Worm (Caenorhabditis elegans): ENCODE results near the gene Y105C5B.20.

The Y105C5B.20 gene

DNA sequence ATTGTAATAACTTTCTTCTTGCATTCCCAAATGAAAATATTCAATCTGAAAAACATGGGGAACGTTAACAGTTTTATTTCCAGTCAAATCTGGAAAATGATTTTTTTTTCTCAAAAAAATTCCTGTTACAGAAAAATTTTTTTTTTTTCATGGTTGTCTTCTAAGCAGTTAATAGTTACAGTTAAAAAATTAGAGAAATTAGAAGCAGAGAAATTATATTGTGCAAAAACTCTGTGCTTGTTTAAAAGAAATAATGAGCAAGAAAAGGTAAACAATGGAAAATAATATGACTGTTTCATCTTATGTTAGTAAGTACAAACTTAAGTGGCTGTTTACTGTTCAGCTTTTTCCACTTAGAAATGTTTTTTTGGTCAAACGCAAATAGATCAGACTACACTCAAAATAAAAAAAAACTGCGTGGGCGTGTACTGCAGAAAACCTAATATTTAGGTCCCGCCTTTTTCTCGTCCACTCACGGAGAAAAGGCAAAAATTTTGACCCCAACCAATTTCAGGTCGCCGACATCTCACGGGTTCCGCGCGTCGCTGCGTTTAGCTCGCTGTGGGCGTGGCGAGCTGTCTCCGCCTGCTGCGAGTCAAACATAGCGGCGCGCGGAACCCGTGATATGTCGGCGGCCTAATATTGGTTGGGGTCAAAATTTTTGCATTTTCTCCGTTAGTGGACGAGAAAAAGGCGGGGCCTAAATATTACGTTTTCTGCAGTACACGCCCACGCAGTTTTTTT is 43.4 kb downstream of the Y105C5B.20 start, which contains the start of gene ifas-3:
TSS of gene ifas-3 (minus strand) at position 51 of the 744 bp plus-strand sequence.
- no peak for TF ChIP-seq sox-4 (tag; optimal IDR thresholded peaks at IDR 0.05)
- no peak for TF ChIP-seq fkh-10 (GFP tag; optimal IDR thresholded peaks at IDR 0.05)
- TF ChIP-seq hpl-2 (GFP tag; optimal IDR thresholded peaks at IDR 0.05): no peak
- TF ChIP-seq nhr-11 (tag; optimal IDR thresholded peaks at IDR 0.05): no peak
- TF ChIP-seq hlh-17 (GFP tag; optimal IDR thresholded peaks at IDR 0.05; ENCODE audit: borderline replicate concordance): no peak
- TF ChIP-seq lir-3 (tag; optimal IDR thresholded peaks at IDR 0.05; ENCODE audit: poor library complexity): no peak
- TF ChIP-seq ztf-4 (tag; optimal IDR thresholded peaks at IDR 0.05): no peak
- TF ChIP-seq dpl-1 (GFP tag; optimal IDR thresholded peaks at IDR 0.05): no peak
- no peak for TF ChIP-seq unc-86 (tag; optimal IDR thresholded peaks at IDR 0.05)
- no peak for TF ChIP-seq Y116A8C.19 (tag; optimal IDR thresholded peaks at IDR 0.05; ENCODE audit: borderline replicate concordance)
- no peak for TF ChIP-seq ces-1 (GFP tag; optimal IDR thresholded peaks at IDR 0.05)
- TF ChIP-seq lin-14 (GFP tag; optimal IDR thresholded peaks at IDR 0.05): no peak

ce11 chrIV:15949995-15950394 is 44.4 kb downstream of the Y105C5B.20 start:
- TF ChIP-seq lsy-2 (tag; optimal IDR thresholded peaks at IDR 0.05) (no peak), lin-15B (tag; optimal IDR thresholded peaks at IDR 0.05) (no peak), nhr-77 (tag; optimal IDR thresholded peaks at IDR 0.05) (no peak), swsn-7 (tag; optimal IDR thresholded peaks at IDR 0.05) (no peak)

- TF ChIP-seq mdl-1 (tag; optimal IDR thresholded peaks at IDR 0.05) (no peak), nhr-19 (GFP tag; conservative IDR thresholded peaks at IDR 0.05) (no peak), mef-2 (tag; optimal IDR thresholded peaks at IDR 0.05) (no peak), ztf-11 (tag; optimal IDR thresholded peaks at IDR 0.05) (no peak), unc-86 (tag; optimal IDR thresholded peaks at IDR 0.05) (no peak), nhr-84 (tag; optimal IDR thresholded peaks at IDR 0.05) (no peak)
Measured at ce11 chrIV:15946507-15946906, 47.9 kb downstream of the Y105C5B.20 start, which contains the start of gene skr-10. skr-10 (plus strand) TSS chrIV:15946807.

Measured in whole organism, L1 larva.